Worm (Caenorhabditis elegans): Measurements from ENCODE around the gene dif-1.

dif-1 gene

ce11 chrIV:7542485-7543001 is 10.3 kb downstream of the dif-1 start, which contains the start of gene R05G6.10:
Gene R05G6.10, minus strand, starts transcription at chrIV:7542535.
- TF ChIP-seq efl-3 (GFP tag; optimal IDR thresholded peaks at IDR 0.05) = no peak
- TF ChIP-seq lin-14 (GFP tag; optimal IDR thresholded peaks at IDR 0.05) = peak; percentile 49

DNA sequence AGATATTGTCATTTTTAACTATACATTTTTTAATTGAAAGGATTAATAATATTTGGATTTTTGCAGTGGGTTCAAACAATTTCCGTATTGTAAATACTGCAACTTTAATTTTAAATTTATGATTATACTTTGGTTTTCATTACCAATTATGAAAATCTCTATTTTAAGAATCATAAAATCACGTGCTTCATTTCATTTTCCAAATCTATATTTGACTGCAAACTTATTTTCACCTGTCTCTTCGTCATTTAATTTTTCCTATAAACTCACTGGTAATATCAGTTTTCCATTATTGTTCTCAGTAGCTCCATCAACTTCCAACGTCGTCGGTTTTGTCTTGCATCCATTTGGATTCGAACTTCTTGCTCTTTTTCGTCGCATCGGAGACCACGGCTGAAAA is 20.4 kb downstream of the dif-1 start, which contains the start of gene R05G6.1:
R05G6.1 (plus strand) TSS at position 301 of the 400 bp plus-strand sequence.
- peak; percentile 44 for TF ChIP-seq hlh-4 (tag; optimal IDR thresholded peaks at IDR 0.05)
- no peak for TF ChIP-seq fkh-4 (tag; optimal IDR thresholded peaks at IDR 0.05; ENCODE audit: borderline replicate concordance)

DNA sequence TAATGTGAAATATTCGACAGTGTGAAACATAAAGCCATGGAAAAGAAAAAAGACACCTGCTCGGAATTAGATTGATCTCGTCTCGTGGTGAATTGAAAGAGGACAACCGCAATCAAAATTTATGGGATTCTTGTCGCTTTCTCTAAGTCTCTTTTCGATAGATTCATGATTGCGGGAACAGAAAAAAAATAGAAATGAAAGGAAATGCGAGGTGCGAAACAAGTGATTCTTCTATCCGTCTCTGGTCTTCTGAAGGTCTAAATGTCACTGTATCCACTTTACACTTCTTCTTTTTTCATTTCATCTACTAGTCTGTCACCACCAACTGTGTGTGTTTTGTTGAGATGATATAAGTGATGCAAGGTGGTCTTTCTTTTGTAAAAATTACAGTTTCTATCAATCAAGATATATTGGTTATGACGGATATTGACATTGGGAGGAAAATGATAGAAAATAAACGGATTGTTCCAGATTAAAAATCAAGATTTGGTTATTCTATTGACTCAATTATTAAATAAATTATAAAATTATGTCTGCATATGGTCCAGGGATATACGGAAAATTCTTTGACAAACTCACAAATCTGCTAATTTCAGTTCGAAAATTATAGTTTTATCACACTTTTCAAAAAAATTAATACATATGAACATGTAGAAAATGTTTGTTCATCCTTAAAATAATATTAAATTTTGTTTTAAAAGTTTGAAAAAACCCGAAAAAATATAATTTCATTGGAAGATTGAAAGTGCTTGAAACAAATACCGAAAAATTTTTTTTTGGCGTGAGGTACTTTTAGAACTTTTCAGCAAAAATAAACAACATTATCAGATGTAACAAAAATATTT is 22.4 kb downstream of the dif-1 start:
- peak in 3 of 6 experiments; percentile 2 to 59 (median 12) for TF ChIP-seq elt-3 (tag; optimal IDR thresholded peaks at IDR 0.05)
- TF ChIP-seq Y116A8C.19 (tag; optimal IDR thresholded peaks at IDR 0.05; ENCODE audit: borderline replicate concordance) = no peak
- TF ChIP-seq lin-39 (tag; optimal IDR thresholded peaks at IDR 0.05) = no peak
- TF ChIP-seq nhr-77 (tag; optimal IDR thresholded peaks at IDR 0.05) = no peak
- peak; percentile 34 for TF ChIP-seq nhr-71 (tag; optimal IDR thresholded peaks at IDR 0.05)
- no peak for TF ChIP-seq tbx-2 (tag; optimal IDR thresholded peaks at IDR 0.05)
- no peak for TF ChIP-seq ztf-11 (tag; optimal IDR thresholded peaks at IDR 0.05)
- no peak for TF ChIP-seq ces-1 (GFP tag; optimal IDR thresholded peaks at IDR 0.05)
- TF ChIP-seq sox-4 (tag; optimal IDR thresholded peaks at IDR 0.05) = no peak
- TF ChIP-seq mep-1 (tag; optimal IDR thresholded peaks at IDR 0.05) = peak; percentile 26
- no peak for TF ChIP-seq pax-3 (tag; optimal IDR thresholded peaks at IDR 0.05)
- peak in 1 of 2 experiments; percentile 44 for TF ChIP-seq lsy-2 (tag; optimal IDR thresholded peaks at IDR 0.05)
- peak; percentile 30 for TF ChIP-seq nhr-20 (tag; optimal IDR thresholded peaks at IDR 0.05)
- no peak for TF ChIP-seq C16A3.4 (tag; optimal IDR thresholded peaks at IDR 0.05)
- TF ChIP-seq mab-9 (GFP tag; IDR thresholded peaks at IDR 0.05) = no peak
- TF ChIP-seq swsn-7 (tag; optimal IDR thresholded peaks at IDR 0.05) = no peak
- TF ChIP-seq nhr-19 (GFP tag; conservative IDR thresholded peaks at IDR 0.05) = no peak
- TF ChIP-seq ets-5 (GFP tag; IDR thresholded peaks at IDR 0.05) = no peak
- peak in 1 of 2 experiments; percentile 4 for TF ChIP-seq mdl-1 (tag; optimal IDR thresholded peaks at IDR 0.05)
- TF ChIP-seq F16B12.6 (tag; optimal IDR thresholded peaks at IDR 0.05) = no peak
- peak; percentile 79 for TF ChIP-seq lin-14 (GFP tag; optimal IDR thresholded peaks at IDR 0.05)
- TF ChIP-seq lin-13 (GFP tag; optimal IDR thresholded peaks at IDR 0.05) = no peak
- TF ChIP-seq nhr-12 (tag; optimal IDR thresholded peaks at IDR 0.05) = no peak
- peak; percentile 87 for TF ChIP-seq nhr-85 (tag)
- no peak for TF ChIP-seq unc-62 (GFP tag; optimal IDR thresholded peaks at IDR 0.05)
- peak; percentile 56 for TF ChIP-seq snu-23 (GFP tag; optimal IDR thresholded peaks at IDR 0.05)
- TF ChIP-seq ceh-82 (tag; optimal IDR thresholded peaks at IDR 0.05) = no peak
- no peak for TF ChIP-seq unc-86 (tag; optimal IDR thresholded peaks at IDR 0.05)
- TF ChIP-seq efl-1 (optimal IDR thresholded peaks at IDR 0.05) = no peak
- peak in 1 of 2 experiments; percentile 1 for TF ChIP-seq efl-1 (GFP tag; optimal IDR thresholded peaks at IDR 0.05 in 1 of 2)
- TF ChIP-seq blmp-1 (tag; optimal IDR thresholded peaks at IDR 0.05) = peak; percentile 87
- no peak for TF ChIP-seq lir-3 (tag; optimal IDR thresholded peaks at IDR 0.05; ENCODE audit: poor library complexity)
- TF ChIP-seq unc-130 (tag; optimal IDR thresholded peaks at IDR 0.05) = no peak
- no peak for TF ChIP-seq fos-1 (tag; optimal IDR thresholded peaks at IDR 0.05)
- TF ChIP-seq alr-1 (tag; optimal IDR thresholded peaks at IDR 0.05; ENCODE audit: borderline replicate concordance) = no peak
- TF ChIP-seq grh-1 (GFP tag; IDR thresholded peaks at IDR 0.05) = no peak
- TF ChIP-seq nhr-28 (tag; optimal IDR thresholded peaks at IDR 0.05) = no peak
- no peak for TF ChIP-seq nhr-47 (tag; optimal IDR thresholded peaks at IDR 0.05)
- TF ChIP-seq xbp-1 (tag; optimal IDR thresholded peaks at IDR 0.05) = no peak
- peak; percentile 40 for TF ChIP-seq dsc-1 (tag; optimal IDR thresholded peaks at IDR 0.05)
- TF ChIP-seq pqm-1 (tag; optimal IDR thresholded peaks at IDR 0.05) = no peak
- TF ChIP-seq vab-15 (tag; optimal IDR thresholded peaks at IDR 0.05) = no peak
- TF ChIP-seq nhr-90 (tag; optimal IDR thresholded peaks at IDR 0.05; ENCODE audit: poor library complexity) = no peak
